Worm (Caenorhabditis elegans) whole organism, L4 larva: ENCODE results near the gene T12G3.2.

Source experiments
- F26F4.8 ChIP-seq: fragments of 200-800 bp; sonication (Bioruptor generic); conservative IDR thresholded peaks from 2 replicates; pipeline ENCODE4 v1.3.6; 2022; ENCODE audit warnings: missing genetic modification characterization, missing compliant biosample characterization
- T20F7.1 ChIP-seq: fragments of 200-800 bp; sonication (Bioruptor generic); optimal IDR thresholded peaks from 2 replicates; lab custom pipeline; 2018; ENCODE audit warnings: mild to moderate bottlenecking, missing genetic modification characterization, missing compliant biosample characterization
- ZK337.2 ChIP-seq: fragments of 200-800 bp; sonication (Bioruptor generic); IDR thresholded peaks from 2 replicates; pipeline ENCODE4 v1.3.6; 2022; ENCODE audit warnings: missing genetic modification reagents, missing genetic modification characterization, missing compliant biosample characterization
- aha-1 ChIP-seq: fragments of 150-350 bp; peaks from one replicate; lab custom pipeline; 2014; ENCODE audit warnings: missing biosample characterization, missing genetic modification characterization
- ceh-32 ChIP-seq: sonication (generic microtip); optimal IDR thresholded peaks from 2 replicates; lab custom pipeline; 2016; ENCODE audit warnings: mild to moderate bottlenecking, missing genetic modification characterization, missing compliant biosample characterization; ENCODE audit not compliant: poor library complexity
- ceh-44 ChIP-seq: fragments of 200-800 bp; sonication (Bioruptor generic); IDR thresholded peaks from 2 replicates; pipeline ENCODE4 v1.3.6; 2022; ENCODE audit warnings: missing genetic modification reagents, missing genetic modification characterization, missing compliant biosample characterization
- ceh-62 ChIP-seq: sonication (generic microtip); optimal IDR thresholded peaks from 2 replicates; lab custom pipeline; 2017; ENCODE audit warnings: missing biosample characterization, missing genetic modification characterization
- ceh-82 ChIP-seq: sonication (generic microtip); optimal IDR thresholded peaks from 2 replicates; lab custom pipeline; 2017; ENCODE audit warnings: missing biosample characterization, missing genetic modification characterization
- daf-12 ChIP-seq: fragments of 150-350 bp; optimal IDR thresholded peaks from 2 replicates; lab custom pipeline; 2014; ENCODE audit warnings: missing biosample characterization, missing genetic modification reagents, missing genetic modification characterization
- daf-16 ChIP-seq, 3 experiments: sonication (generic microtip); optimal IDR thresholded peaks; 2 replicates each; lab custom pipeline; 2016 to 2017; ENCODE audit warnings: missing genetic modification characterization in 3 of 3, missing genetic modification reagents in 3 of 3, mild to moderate bottlenecking in 2 of 3, missing compliant biosample characterization in 2 of 3, missing biosample characterization in 1 of 3, moderate library complexity in 1 of 3
- dmd-6 ChIP-seq: fragments of 200-800 bp; sonication (Bioruptor generic); IDR thresholded peaks from 2 replicates; pipeline ENCODE4 v1.3.6; 2022; ENCODE audit warnings: missing genetic modification reagents, missing genetic modification characterization, missing compliant biosample characterization
- dpl-1 ChIP-seq: fragments of 150-350 bp; optimal IDR thresholded peaks from 2 replicates; lab custom pipeline; 2014; ENCODE audit warnings: missing biosample characterization, missing genetic modification reagents, missing genetic modification characterization
- dve-1 ChIP-seq: sonication (generic microtip); optimal IDR thresholded peaks from 2 replicates; lab custom pipeline; 2017; ENCODE audit warnings: antibody characterized with exemption, mild to moderate bottlenecking, missing genetic modification characterization, missing compliant biosample characterization; ENCODE audit not compliant: insufficient read depth
- fkh-10 ChIP-seq: fragments of 150-350 bp; optimal IDR thresholded peaks from 2 replicates; lab custom pipeline; 2014; ENCODE audit warnings: missing biosample characterization, missing genetic modification reagents, missing genetic modification characterization
- hlh-30 ChIP-seq: sonication (generic microtip); optimal IDR thresholded peaks from 2 replicates; lab custom pipeline; 2017; ENCODE audit warnings: antibody characterized with exemption, mild to moderate bottlenecking, missing genetic modification characterization, missing compliant biosample characterization; ENCODE audit not compliant: insufficient read depth
- jun-1 ChIP-seq: fragments of 150-350 bp; optimal IDR thresholded peaks from 2 replicates; lab custom pipeline; 2014; ENCODE audit warnings: missing biosample characterization, missing genetic modification reagents, missing genetic modification characterization
- lin-38 ChIP-seq: fragments of 200-800 bp; sonication (Bioruptor generic); IDR thresholded peaks from 2 replicates; pipeline ENCODE4 v1.3.6; 2022; ENCODE audit warnings: missing genetic modification reagents, missing genetic modification characterization, missing compliant biosample characterization
- lsy-2 ChIP-seq, 2 experiments: fragments of 150-350 bp in 1 of 2; sonication (generic microtip) in 1 of 2; optimal IDR thresholded peaks; 2 replicates each; lab custom pipeline; 2014 to 2017; ENCODE audit warnings: missing biosample characterization in 2 of 2, missing genetic modification characterization in 2 of 2
- mdl-1 ChIP-seq, 2 experiments: fragments of 150-350 bp in 1 of 2; sonication (generic microtip) in 1 of 2; optimal IDR thresholded peaks; 2 replicates each; lab custom pipeline; 2014 to 2017; ENCODE audit warnings: missing biosample characterization in 2 of 2, missing genetic modification characterization in 2 of 2
- mep-1 ChIP-seq: fragments of 150-350 bp; sonication (generic microtip); optimal IDR thresholded peaks from 3 replicates; lab custom pipeline; 2014; ENCODE audit warnings: missing biosample characterization, missing genetic modification characterization
- mes-2 ChIP-seq: sonication (generic microtip); optimal IDR thresholded peaks from 2 replicates; lab custom pipeline; 2016; ENCODE audit warnings: missing genotype, mild to moderate bottlenecking, missing genetic modification characterization, missing compliant biosample characterization; ENCODE audit not compliant: poor library complexity, severe bottlenecking
- nhr-237 ChIP-seq: sonication (generic microtip); optimal IDR thresholded peaks from 2 replicates; lab custom pipeline; 2017; ENCODE audit warnings: missing biosample characterization, missing genetic modification characterization
- nhr-25 ChIP-seq: sonication (generic microtip); optimal IDR thresholded peaks from 2 replicates; lab custom pipeline; 2017; ENCODE audit warnings: missing genetic modification characterization, mild to moderate bottlenecking, missing compliant biosample characterization, antibody characterized with exemption, moderate library complexity, borderline replicate concordance; ENCODE audit not compliant: insufficient read depth
- nhr-28 ChIP-seq: fragments of 150-350 bp; optimal IDR thresholded peaks from 2 replicates; lab custom pipeline; 2014; ENCODE audit warnings: missing biosample characterization, missing genetic modification characterization
- nhr-48 ChIP-seq: sonication (generic microtip); optimal IDR thresholded peaks from 2 replicates; lab custom pipeline; 2016; ENCODE audit warnings: mild to moderate bottlenecking, missing genetic modification characterization, missing compliant biosample characterization
- pha-4 ChIP-seq, 2 experiments: fragments of 150-350 bp in 1 of 2; fragments of 200-800 bp in 1 of 2; sonication (Bioruptor generic) in 1 of 2; IDR thresholded peaks in 1 of 2; optimal IDR thresholded peaks in 1 of 2; 2 replicates each; pipeline versions ENCODE4 v1.3.6 to Lab custom; 2014 to 2022; ENCODE audit warnings: missing genetic modification characterization in 2 of 2, missing genetic modification reagents in 2 of 2, missing biosample characterization in 1 of 2, missing compliant biosample characterization in 1 of 2
- spr-3 ChIP-seq: fragments of 200-800 bp; sonication (Bioruptor generic); optimal IDR thresholded peaks from 2 replicates; lab custom pipeline; 2018; ENCODE audit warnings: mild to moderate bottlenecking, missing genetic modification characterization, missing compliant biosample characterization
- tag-97 ChIP-seq: fragments of 200-800 bp; sonication (Bioruptor generic); IDR thresholded peaks from 2 replicates; pipeline ENCODE4 v1.3.6; 2022; ENCODE audit warnings: missing genetic modification characterization, missing compliant biosample characterization
- unc-62 ChIP-seq, 3 experiments: fragments of 150-350 bp in 1 of 3; sonication (generic microtip); optimal IDR thresholded peaks in 2 of 3; peaks in 1 of 3; 1 replicate in 1 of 3; 2 replicates in 2 of 3; lab custom pipeline; 2014 to 2017; ENCODE audit warnings: missing biosample characterization in 3 of 3, missing genetic modification characterization in 3 of 3, missing genetic modification reagents in 3 of 3, missing genotype in 1 of 3
- ztf-7 ChIP-seq: fragments of 150-350 bp; optimal IDR thresholded peaks from 2 replicates; lab custom pipeline; 2014; ENCODE audit warnings: missing biosample characterization, missing genetic modification characterization

The T12G3.2 gene

DNA sequence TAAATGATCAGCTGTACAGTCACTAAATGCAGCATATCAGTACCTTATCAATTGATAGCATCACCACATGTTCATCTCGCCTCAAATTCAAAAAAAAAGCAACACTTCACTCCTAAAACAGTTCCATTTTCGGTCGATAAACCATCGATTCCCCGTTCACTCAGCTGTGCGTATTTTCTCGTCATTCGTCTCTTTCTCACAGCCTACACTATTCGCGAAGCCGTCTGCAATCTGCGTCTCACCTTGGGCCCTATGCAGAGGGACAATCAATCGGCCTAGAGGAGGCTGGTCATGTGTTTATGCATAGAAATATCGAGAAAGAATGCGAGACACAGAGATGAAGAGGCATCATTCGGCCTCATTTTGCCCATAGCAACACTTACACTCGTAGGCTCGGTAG lies 14.4 kb downstream of the T12G3.2 start (continued):
- TF ChIP-seq nhr-237 = no peak
- peak; percentile 74 for TF ChIP-seq mes-2 (tag; lab: Kevin White, UChicago)
- no peak for TF ChIP-seq tag-97 (GFP tag; lab: Robert Waterston, UW)

DNA sequence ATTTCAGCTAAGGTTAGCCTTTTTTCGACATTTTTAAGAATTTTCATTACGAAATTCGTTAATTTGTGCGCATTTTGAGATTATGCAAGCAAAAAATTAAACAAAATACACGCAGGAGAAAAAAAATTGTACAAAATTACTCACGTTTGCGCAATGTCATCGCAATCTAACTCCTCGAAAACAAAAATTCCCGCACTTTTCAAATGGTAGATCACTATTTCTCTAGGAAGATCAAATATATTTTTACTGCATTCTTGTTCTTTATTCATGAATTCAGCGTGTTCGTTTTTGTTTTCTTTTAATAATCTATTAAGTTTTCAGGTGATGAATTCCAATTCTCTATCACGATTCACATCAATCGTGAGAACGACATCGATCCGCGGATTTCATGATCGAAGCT lies 15.8 kb downstream of the T12G3.2 start, which contains the start of the genes T12G3.6 and mrpl-51:
Gene T12G3.6 (minus strand): TSS at position 269 of the 400 bp plus-strand sequence.
Gene mrpl-51 (plus strand): TSS at position 322 of the 400 bp plus-strand sequence.
- TF ChIP-seq unc-62 (GFP tag; optimal IDR thresholded peaks at IDR 0.05 in 1 of 2; lab: Kevin White, UChicago) (peak in 1 of 2 experiments; percentile 63), unc-62 (tag; optimal IDR thresholded peaks at IDR 0.05; lab: Kevin White, UChicago) (no peak), ceh-32 (tag; lab: Kevin White, UChicago) (no peak), aha-1 (tag; lab: Kevin White, UChicago) (peak; percentile 38), ceh-62 (tag; lab: Kevin White, UChicago) (no peak)
- TF ChIP-seq, all 104 proteins: peak for 2

DNA sequence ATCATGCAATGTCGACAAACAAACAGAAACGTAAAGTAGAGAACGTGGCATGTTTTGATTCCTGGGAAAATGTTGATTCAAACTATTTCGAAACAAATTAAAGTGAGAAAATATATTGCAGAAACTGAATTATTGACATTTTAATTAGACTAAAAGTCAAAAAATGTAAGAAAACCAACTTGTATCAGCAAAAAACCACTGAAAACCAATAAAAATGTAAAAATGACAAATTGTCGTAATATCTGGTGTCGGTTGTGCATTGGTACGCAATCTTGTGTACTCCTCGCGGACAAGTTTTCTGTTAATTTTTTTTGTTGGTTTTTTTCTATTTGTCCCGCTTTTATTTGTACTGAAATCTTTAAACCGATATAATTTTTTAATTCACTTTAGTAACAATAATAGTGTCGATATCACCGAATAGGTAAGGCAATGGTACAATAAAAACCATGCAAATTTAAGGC lies 17.0 kb downstream of the T12G3.2 start, which contains the start of gene T12G3.11:
Gene T12G3.11 (minus strand): TSS at position 51 of the 461 bp plus-strand sequence.
- TF ChIP-seq mep-1 (peak; percentile 29), daf-16 (GFP tag; optimal IDR thresholded peaks at IDR 0.05; lab: Kevin White, UChicago) (no peak), daf-16 (tag; optimal IDR thresholded peaks at IDR 0.05; lab: Kevin White, UChicago) (peak; percentile 44), dve-1 (tag; lab: Kevin White, UChicago) (peak; percentile 39), fkh-10 (GFP tag; lab: Kevin White, UChicago) (no peak), T20F7.1 (GFP tag; lab: Kevin White, UChicago) (peak; percentile 49), hlh-30 (peak; percentile 12), lin-38 (peak; percentile 42), dpl-1 (GFP tag; lab: Kevin White, UChicago) (peak; percentile 61), dmd-6 (GFP tag; lab: Robert Waterston, UW) (0 out of 2 replicates have a peak, but pooled peaks have one; percentile 8), lsy-2 (tag; optimal IDR thresholded peaks at IDR 0.05; lab: Kevin White, UChicago) (peak in 1 of 2 experiments; percentile 79), ztf-7 (tag; lab: Kevin White, UChicago) (peak; percentile 86), ceh-82 (tag; lab: Kevin White, UChicago) (no peak), spr-3 (no peak), pha-4 (GFP tag; IDR thresholded peaks at IDR 0.05; lab: Robert Waterston, UW) (no peak), pha-4 (tag; optimal IDR thresholded peaks at IDR 0.05; lab: Kevin White, UChicago) (no peak), daf-12 (tag; lab: Kevin White, UChicago) (no peak), ceh-44 (no peak)

DNA sequence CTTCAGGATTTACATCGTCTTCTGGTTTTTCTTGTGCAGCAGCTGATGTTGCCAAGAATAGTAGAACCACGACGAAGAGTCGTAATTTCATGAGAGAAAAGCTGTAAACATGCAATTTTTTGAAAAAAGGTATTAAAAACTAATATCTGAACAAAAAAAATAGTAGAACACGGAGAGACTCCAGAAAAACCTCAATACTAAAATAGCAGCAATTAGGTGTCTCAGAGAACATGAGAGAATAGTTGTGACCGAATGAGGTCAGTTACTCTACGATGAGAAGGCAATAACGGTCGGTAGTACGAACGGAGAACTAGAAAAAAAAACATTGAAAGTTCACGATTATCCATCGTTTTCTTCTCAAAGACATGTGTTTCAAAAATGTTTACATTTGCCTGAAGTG lies 17.7 kb downstream of the T12G3.2 start, which contains the start of gene tgn-38:
Gene tgn-38 (minus strand): TSS at position 101 of the 400 bp plus-strand sequence.
- TF ChIP-seq ceh-62 (tag; lab: Kevin White, UChicago) (no peak), F26F4.8 (GFP tag; lab: Robert Waterston, UW) (no peak), unc-62 (GFP tag; optimal IDR thresholded peaks at IDR 0.05 in 1 of 2; lab: Kevin White, UChicago) (no peak), unc-62 (tag; optimal IDR thresholded peaks at IDR 0.05; lab: Kevin White, UChicago) (no peak), ZK337.2 (GFP tag; lab: Robert Waterston, UW) (no peak), jun-1 (tag; lab: Kevin White, UChicago) (no peak), fkh-10 (GFP tag; lab: Kevin White, UChicago) (no peak)

DNA sequence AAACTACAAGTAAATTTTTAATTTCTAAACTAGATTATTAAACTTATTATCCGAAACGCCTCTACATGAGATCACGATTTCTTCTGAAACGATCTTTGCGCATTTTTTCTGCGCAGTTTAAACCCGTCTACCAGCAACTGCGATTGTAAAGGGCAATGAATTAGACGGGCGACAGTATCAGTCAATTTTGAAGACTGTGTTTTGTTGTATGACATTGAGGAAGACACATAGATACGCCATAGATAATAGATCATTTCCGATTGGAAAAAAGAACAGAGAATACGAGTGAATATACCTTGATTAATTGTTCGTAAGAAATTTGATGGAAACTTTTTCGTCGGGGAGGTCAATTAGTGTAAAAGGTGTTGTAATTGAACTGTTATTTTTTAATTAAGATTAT lies 25.4 kb downstream of the T12G3.2 start:
- TF ChIP-seq nhr-25 (tag; lab: Kevin White, UChicago) (peak; percentile 47), nhr-48 (tag; lab: Kevin White, UChicago) (peak; percentile 5), lin-38 (no peak), nhr-28 (peak; percentile 57), mdl-1 (tag; optimal IDR thresholded peaks at IDR 0.05; lab: Kevin White, UChicago) (peak in 1 of 2 experiments; percentile 46)
